Worm (Caenorhabditis elegans): ENCODE measurements around the gene Y49F6B.2.

ce11 chrII:3500373-3500772 is 2.4 kb upstream of the Y49F6B.2 start:
- no peak for TF ChIP-seq him-1 (tag; optimal IDR thresholded peaks at IDR 0.05)
- TF ChIP-seq dao-5 (tag; optimal IDR thresholded peaks at IDR 0.05) = no peak

Measured in whole organism, L4/young adult.